Worm (Caenorhabditis elegans) whole organism, L4/young adult: ENCODE measurements around the gene F38A5.2.

ENCODE experiments used
- W03F9.2 ChIP-seq: fragments of 150-350 bp; optimal IDR thresholded peaks from 2 replicates; lab custom pipeline; 2014; ENCODE audit warnings: missing biosample characterization, missing genetic modification characterization
- him-1 ChIP-seq: sonication (generic microtip); optimal IDR thresholded peaks from 2 replicates; lab custom pipeline; 2016; ENCODE audit warnings: missing genotype, missing genetic modification reagents, missing genetic modification characterization, missing compliant biosample characterization

- TF ChIP-seq him-1 (tag; lab: Kevin White, UChicago) = no peak
- no peak for TF ChIP-seq W03F9.2 (tag; lab: Kevin White, UChicago)
Measured at ce11 chrIV:6542962-6543361, 42.2 kb downstream of the F38A5.2 start.
